Worm (Caenorhabditis elegans) whole organism, late embryonic: ENCODE results near the gene C08E8.9.

Source experiments
- ceh-19 ChIP-seq: fragments of 200-800 bp; sonication (Bioruptor generic); optimal IDR thresholded peaks from 2 replicates; lab custom pipeline; 2018; ENCODE audit warnings: mild to moderate bottlenecking, missing genetic modification characterization, missing compliant biosample characterization
- dve-1 ChIP-seq: sonication (generic microtip); optimal IDR thresholded peaks from 2 replicates; lab custom pipeline; 2017; ENCODE audit warnings: antibody characterized with exemption, mild to moderate bottlenecking, missing genetic modification characterization, missing compliant biosample characterization
- lin-11 ChIP-seq: fragments of 200-800 bp; sonication (Bioruptor generic); optimal IDR thresholded peaks from 2 replicates; lab custom pipeline; 2018; ENCODE audit warnings: mild to moderate bottlenecking, missing genetic modification characterization, missing compliant biosample characterization
- pat-9 ChIP-seq: fragments of 200-800 bp; sonication (Bioruptor generic); optimal IDR thresholded peaks from 2 replicates; lab custom pipeline; 2018; ENCODE audit warnings: mild to moderate bottlenecking, missing genetic modification characterization, moderate library complexity, missing compliant biosample characterization
- ttx-3 ChIP-seq: sonication (generic microtip); optimal IDR thresholded peaks from 2 replicates; lab custom pipeline; 2016; ENCODE audit warnings: missing genetic modification reagents, missing genetic modification characterization, missing compliant biosample characterization

DNA sequence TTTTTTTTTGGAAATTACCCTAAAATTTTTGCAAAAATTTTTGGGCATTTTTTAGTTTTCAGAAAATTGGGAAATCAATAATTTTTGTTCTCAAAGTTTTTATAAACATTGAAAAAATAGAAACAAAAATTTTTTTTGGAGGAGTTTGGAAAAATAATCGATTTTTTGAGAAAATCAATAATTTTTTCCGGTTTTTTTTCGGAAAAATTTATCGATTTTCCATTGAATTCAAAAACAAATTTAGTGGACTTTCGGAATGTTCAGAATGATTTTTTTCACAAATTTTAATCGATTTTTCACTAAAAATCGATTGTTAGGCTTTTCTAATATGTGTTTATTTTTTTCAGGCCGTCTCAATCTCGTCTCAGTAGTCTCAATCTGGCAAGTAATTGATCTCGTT, 27.0 kb upstream of the C08E8.9 start:
- no peak for TF ChIP-seq lin-11 (tag; lab: Kevin White, UChicago)
- no peak for TF ChIP-seq dve-1 (tag; lab: Kevin White, UChicago)
- no peak for TF ChIP-seq ceh-19 (GFP tag; lab: Kevin White, UChicago)
- no peak for TF ChIP-seq pat-9
- no peak for TF ChIP-seq ttx-3 (tag; lab: Kevin White, UChicago)
